Worm (Caenorhabditis elegans) whole organism, L4 larva: ENCODE results near the gene pfk-1.1.

Experiments
- ceh-28 ChIP-seq: fragments of 150-350 bp; optimal IDR thresholded peaks from 2 replicates; lab custom pipeline; 2014; ENCODE audit warnings: missing biosample characterization, missing genetic modification reagents, missing genetic modification characterization
- lin-13 ChIP-seq: fragments of 150-350 bp; optimal IDR thresholded peaks from 2 replicates; lab custom pipeline; 2014; ENCODE audit warnings: missing biosample characterization, missing genetic modification reagents, missing genetic modification characterization
- nhr-11 ChIP-seq: fragments of 150-350 bp; optimal IDR thresholded peaks from 2 replicates; lab custom pipeline; 2014; ENCODE audit warnings: missing biosample characterization, missing genetic modification characterization
- nhr-76 ChIP-seq: fragments of 150-350 bp; optimal IDR thresholded peaks from 2 replicates; lab custom pipeline; 2014; ENCODE audit warnings: missing biosample characterization, missing genetic modification characterization
- saeg-2 ChIP-seq: fragments of 200-800 bp; sonication (Bioruptor generic); IDR thresholded peaks from 2 replicates; pipeline ENCODE4 v1.3.6; 2022; ENCODE audit warnings: missing genetic modification reagents, missing genetic modification characterization, missing compliant biosample characterization

- TF ChIP-seq nhr-76 (tag; lab: Kevin White, UChicago) (no peak), ceh-28 (tag; lab: Kevin White, UChicago) (no peak), saeg-2 (no peak), nhr-11 (tag; lab: Kevin White, UChicago) (no peak), lin-13 (GFP tag; lab: Kevin White, UChicago) (no peak)
Observed at ce11 chrX:2976148-2976547, 35.5 kb downstream of the pfk-1.1 start, which contains the start of gene aakg-3.
